Worm (Caenorhabditis elegans): ENCODE measurements around the gene C47A4.1.

ce11 chrIV:13742244-13742643 lies 26.1 kb upstream of the C47A4.1 start, which contains the start of gene C47A4.3:
- TF ChIP-seq dao-5 (tag; optimal IDR thresholded peaks at IDR 0.05) (no peak), him-1 (tag; optimal IDR thresholded peaks at IDR 0.05) (no peak), W03F9.2 (tag; optimal IDR thresholded peaks at IDR 0.05) (no peak)
